Worm (Caenorhabditis elegans): ENCODE data around the gene dnj-9.
A peak's percentile ranks its signal among the peaks of the same experiment; 100 is the strongest.

The dnj-9 gene

ce11 chrII:4874335-4874861, 22.5 kb downstream of the dnj-9 start, which contains the start of gene F11G11.15:
F11G11.15 (plus strand) TSS chrII:4874845.
- TF ChIP-seq nhr-11 (tag; optimal IDR thresholded peaks at IDR 0.05) (no peak), blmp-1 (tag; optimal IDR thresholded peaks at IDR 0.05; ENCODE audit: insufficient read depth) (peak; percentile 63), unc-55 (GFP tag; optimal IDR thresholded peaks at IDR 0.05) (no peak), skn-1 (tag; optimal IDR thresholded peaks at IDR 0.05) (no peak), nhr-237 (tag; optimal IDR thresholded peaks at IDR 0.05) (no peak), elt-3 (tag; optimal IDR thresholded peaks at IDR 0.05) (no peak), lin-39 (tag; optimal IDR thresholded peaks at IDR 0.05) (no peak), nhr-129 (tag; optimal IDR thresholded peaks at IDR 0.05) (no peak), nhr-25 (tag; optimal IDR thresholded peaks at IDR 0.05) (peak; percentile 40), elt-1 (tag; optimal IDR thresholded peaks at IDR 0.05) (no peak), nhr-21 (tag; optimal IDR thresholded peaks at IDR 0.05) (peak; percentile 32)

- TF ChIP-seq nhr-25 (tag; optimal IDR thresholded peaks at IDR 0.05) (peak; percentile 15), sem-4 (tag; optimal IDR thresholded peaks at IDR 0.05) (peak; percentile 33), peb-1 (tag; optimal IDR thresholded peaks at IDR 0.05) (no peak), blmp-1 (tag; optimal IDR thresholded peaks at IDR 0.05; ENCODE audit: insufficient read depth) (peak; percentile 97), nhr-21 (tag; optimal IDR thresholded peaks at IDR 0.05) (peak; percentile 21), mab-5 (tag; optimal IDR thresholded peaks at IDR 0.05) (no peak), sma-9 (GFP tag; optimal IDR thresholded peaks at IDR 0.05) (peak; percentile 15), sma-9 (tag; optimal IDR thresholded peaks at IDR 0.05) (no peak), lin-39 (tag; optimal IDR thresholded peaks at IDR 0.05) (no peak), fos-1 (tag; optimal IDR thresholded peaks at IDR 0.05) (no peak)
Measured at ce11 chrII:4876091-4876490, 24.2 kb downstream of the dnj-9 start, which contains the start of gene F11G11.13. F11G11.13 (minus strand) TSS chrII:4876179.

- peak; percentile 61 for TF ChIP-seq fos-1 (tag; optimal IDR thresholded peaks at IDR 0.05)
- TF ChIP-seq skn-1 (tag; optimal IDR thresholded peaks at IDR 0.05), result peak; percentile 46
- no peak for TF ChIP-seq nhr-23 (tag; optimal IDR thresholded peaks at IDR 0.05)
Measured at ce11 chrII:4879629-4880028, 27.8 kb downstream of the dnj-9 start, which contains the start of gene gst-6. gst-6 (plus strand) TSS chrII:4879891.

ce11 chrII:4881727-4882126, 29.9 kb downstream of the dnj-9 start, which contains the start of gene gst-7:
gst-7 (plus strand) TSS chrII:4882062.
- TF ChIP-seq nhr-6 (tag; optimal IDR thresholded peaks at IDR 0.05) (no peak), crh-2 (tag; optimal IDR thresholded peaks at IDR 0.05) (peak; percentile 21), C34F6.9 (tag; optimal IDR thresholded peaks at IDR 0.05) (peak; percentile 1), fos-1 (tag; optimal IDR thresholded peaks at IDR 0.05) (peak; percentile 64), nhr-129 (tag; optimal IDR thresholded peaks at IDR 0.05) (peak; percentile 26), unc-55 (GFP tag; optimal IDR thresholded peaks at IDR 0.05) (peak; percentile 15), nhr-237 (tag; optimal IDR thresholded peaks at IDR 0.05) (no peak), sma-3 (GFP tag; optimal IDR thresholded peaks at IDR 0.05) (peak; percentile 61), lsy-2 (tag; optimal IDR thresholded peaks at IDR 0.05) (no peak), ceh-16 (tag; optimal IDR thresholded peaks at IDR 0.05) (no peak), ceh-82 (tag; optimal IDR thresholded peaks at IDR 0.05) (no peak), sma-9 (GFP tag; optimal IDR thresholded peaks at IDR 0.05) (peak; percentile 75), sma-9 (tag; optimal IDR thresholded peaks at IDR 0.05) (no peak), mdl-1 (tag; optimal IDR thresholded peaks at IDR 0.05) (no peak), ztf-4 (tag; optimal IDR thresholded peaks at IDR 0.05) (no peak), skn-1 (tag; optimal IDR thresholded peaks at IDR 0.05) (peak; percentile 94), lin-13 (GFP tag; optimal IDR thresholded peaks at IDR 0.05) (no peak), nhr-25 (tag; optimal IDR thresholded peaks at IDR 0.05) (peak; percentile 62), zag-1 (tag; optimal IDR thresholded peaks at IDR 0.05) (no peak), ztf-11 (tag; optimal IDR thresholded peaks at IDR 0.05) (no peak), F13H6.1 (tag; optimal IDR thresholded peaks at IDR 0.05) (peak; percentile 23), gmeb-1 (tag; optimal IDR thresholded peaks at IDR 0.05) (peak; percentile 6)

ce11 chrII:4882498-4882897, 30.6 kb downstream of the dnj-9 start:
- TF ChIP-seq mab-5 (tag; optimal IDR thresholded peaks at IDR 0.05), result no peak
- TF ChIP-seq sma-3 (GFP tag; optimal IDR thresholded peaks at IDR 0.05), result no peak
- peak; percentile 38 for TF ChIP-seq nhr-25 (tag; optimal IDR thresholded peaks at IDR 0.05)
- TF ChIP-seq crh-2 (tag; optimal IDR thresholded peaks at IDR 0.05), result peak; percentile 1
